Fruit fly (Drosophila melanogaster): Measurements from ENCODE around the gene Cad96Ca.

The Cad96Ca gene

dm6 chr3R:25152342-25152741 lies 55.7 kb downstream of the Cad96Ca start (continued):
- TF ChIP-seq CG17385 (GFP tag; optimal IDR thresholded peaks at IDR 0.05) (peak; percentile 1), CG6689 (GFP tag; IDR thresholded peaks at IDR 0.05) (no peak), jigr1 (GFP tag; IDR thresholded peaks at IDR 0.05) (no peak), CG11560 (tag; IDR thresholded peaks at IDR 0.05) (no peak), bowl (GFP tag; IDR thresholded peaks at IDR 0.05) (no peak), oc (tag; optimal IDR thresholded peaks at IDR 0.05) (no peak), TFAM (GFP tag; optimal IDR thresholded peaks at IDR 0.05) (no peak), Xrp1 (GFP tag; IDR thresholded peaks at IDR 0.05) (0 out of 2 replicates have a peak, but pooled peaks have one; percentile 9), CG3163 (GFP tag; optimal IDR thresholded peaks at IDR 0.05) (no peak), chn (GFP tag; optimal IDR thresholded peaks at IDR 0.05) (no peak), B-H2 (GFP tag; optimal IDR thresholded peaks at IDR 0.05) (no peak), Kr (GFP tag; optimal IDR thresholded peaks at IDR 0.05) (no peak), Hand (GFP tag; optimal IDR thresholded peaks at IDR 0.05) (peak; percentile 29), Ada2b (GFP tag; IDR thresholded peaks at IDR 0.05) (no peak), HLHmδ (GFP tag; optimal IDR thresholded peaks at IDR 0.05) (no peak), CG1603 (tag; optimal IDR thresholded peaks at IDR 0.05) (no peak), Vsx1 (GFP tag; optimal IDR thresholded peaks at IDR 0.05) (no peak), pzg (GFP tag; optimal IDR thresholded peaks at IDR 0.05) (no peak), btn (GFP tag; optimal IDR thresholded peaks at IDR 0.05) (no peak), CG14860 (GFP tag; IDR thresholded peaks at IDR 0.05; ENCODE audit: partially characterized antibody) (no peak), CG8290 (GFP tag; optimal IDR thresholded peaks at IDR 0.05) (no peak), CG8290 (tag; optimal IDR thresholded peaks at IDR 0.05) (no peak), eve (GFP tag; optimal IDR thresholded peaks at IDR 0.05) (no peak), Bdp1 (GFP tag; optimal IDR thresholded peaks at IDR 0.05) (no peak), MBD-R2 (GFP tag; IDR thresholded peaks at IDR 0.05) (no peak), disco-r (GFP tag; optimal IDR thresholded peaks at IDR 0.05) (no peak), CG7372 (GFP tag; IDR thresholded peaks at IDR 0.05) (no peak), Usf (GFP tag; optimal IDR thresholded peaks at IDR 0.05) (no peak), CkIIα-i1 (GFP tag; IDR thresholded peaks at IDR 0.05) (no peak), CG11696 (GFP tag; IDR thresholded peaks at IDR 0.05) (peak; percentile 16; the same call in 1 of the 2 replicates), jing (GFP tag; optimal IDR thresholded peaks at IDR 0.05) (no peak), CG13123 (GFP tag; optimal IDR thresholded peaks at IDR 0.05) (no peak), corto (GFP tag; optimal IDR thresholded peaks at IDR 0.05) (no peak), cwo (GFP tag; optimal IDR thresholded peaks at IDR 0.05) (peak; percentile 50), Nf-YC (tag; optimal IDR thresholded peaks at IDR 0.05) (peak; percentile 29), br (optimal IDR thresholded peaks at IDR 0.05) (no peak), CG10654 (GFP tag; optimal IDR thresholded peaks at IDR 0.05) (no peak), Ets65A (GFP tag) (no peak), tin (GFP tag; optimal IDR thresholded peaks at IDR 0.05) (no peak), Gsc (GFP tag; IDR thresholded peaks at IDR 0.05) (no peak), aop (GFP tag; IDR thresholded peaks at IDR 0.05) (no peak), NFAT (GFP tag; IDR thresholded peaks at IDR 0.05) (no peak), unc-4 (GFP tag; IDR thresholded peaks at IDR 0.05; ENCODE audit: partially characterized antibody) (no peak), Lim3 (GFP tag; IDR thresholded peaks at IDR 0.05) (no peak), Six4 (GFP tag; optimal IDR thresholded peaks at IDR 0.05) (no peak), pros (GFP tag; optimal IDR thresholded peaks at IDR 0.05) (no peak), CG32532 (GFP tag; IDR thresholded peaks at IDR 0.05) (no peak), Meics (GFP tag; optimal IDR thresholded peaks at IDR 0.05) (peak; percentile 45), CG1792 (GFP tag; optimal IDR thresholded peaks at IDR 0.05) (no peak), CG34376 (GFP tag; optimal IDR thresholded peaks at IDR 0.05) (peak; percentile 23), CG10209 (GFP tag; optimal IDR thresholded peaks at IDR 0.05) (peak; percentile 13), tgo (GFP tag; IDR thresholded peaks at IDR 0.05) (0 out of 3 replicates have a peak, but pooled peaks have one; percentile 20), Sry-β (GFP tag; optimal IDR thresholded peaks at IDR 0.05) (no peak)
